Worm (Caenorhabditis elegans): ENCODE results near the gene srz-47.
A peak's percentile ranks its signal among the peaks of the same experiment; 100 is the strongest.

The srz-47 gene

ce11 chrV:17211989-17212731, 20.0 kb upstream of the srz-47 start, which contains the start of gene srh-236:
Gene srh-236 (minus strand): TSS chrV:17212039.
- TF ChIP-seq ama-1 (optimal IDR thresholded peaks at IDR 0.05) (no peak), ceh-9 (tag; optimal IDR thresholded peaks at IDR 0.05) (no peak), C08G9.2 (tag; optimal IDR thresholded peaks at IDR 0.05) (no peak), eyg-1 (tag; optimal IDR thresholded peaks at IDR 0.05) (no peak), pag-3 (tag; optimal IDR thresholded peaks at IDR 0.05; ENCODE audit: borderline replicate concordance) (peak; percentile 59)

ce11 chrV:17208045-17208444, 15.9 kb upstream of the srz-47 start, which contains the start of gene Y68A4A.13:
Gene Y68A4A.13 (minus strand): TSS chrV:17208145.
- TF ChIP-seq odd-2 (tag; optimal IDR thresholded peaks at IDR 0.05) = no peak
- no peak for TF ChIP-seq rnt-1 (tag; optimal IDR thresholded peaks at IDR 0.05)
- no peak for TF ChIP-seq nhr-232 (tag; optimal IDR thresholded peaks at IDR 0.05)
- TF ChIP-seq sox-2 (GFP tag; IDR thresholded peaks at IDR 0.05) = no peak
- TF ChIP-seq ceh-24 (tag; optimal IDR thresholded peaks at IDR 0.05) = no peak
- TF ChIP-seq elt-2 (tag; optimal IDR thresholded peaks at IDR 0.05) = no peak

- TF ChIP-seq nhr-232 (tag; optimal IDR thresholded peaks at IDR 0.05) (no peak), ceh-2 (tag; optimal IDR thresholded peaks at IDR 0.05) (no peak), unc-3 (GFP tag; conservative IDR thresholded peaks at IDR 0.05) (no peak), unc-3 (tag; optimal IDR thresholded peaks at IDR 0.05) (no peak)
Measured at ce11 chrV:17206469-17206868, 14.3 kb upstream of the srz-47 start.

- TF ChIP-seq ceh-30 (tag; optimal IDR thresholded peaks at IDR 0.05) (no peak), ceh-31 (tag; optimal IDR thresholded peaks at IDR 0.05) (no peak), pha-2 (tag; optimal IDR thresholded peaks at IDR 0.05) (no peak), ttx-3 (tag; optimal IDR thresholded peaks at IDR 0.05) (no peak), hlh-30 (tag; optimal IDR thresholded peaks at IDR 0.05; ENCODE audit: insufficient read depth) (no peak), ceh-14 (tag; optimal IDR thresholded peaks at IDR 0.05) (no peak), nhr-232 (tag; optimal IDR thresholded peaks at IDR 0.05) (no peak), pros-1 (tag; optimal IDR thresholded peaks at IDR 0.05) (no peak), tbx-2 (tag; optimal IDR thresholded peaks at IDR 0.05) (no peak)
Measured at ce11 chrV:17201847-17202246, 9.7 kb upstream of the srz-47 start, which contains the start of gene Y68A4A.10. Gene Y68A4A.10 (plus strand): TSS chrV:17202147.

- no peak for TF ChIP-seq sdc-2 (tag; optimal IDR thresholded peaks at IDR 0.05)
- no peak for TF ChIP-seq ceh-22 (tag; optimal IDR thresholded peaks at IDR 0.05)
- no peak for TF ChIP-seq madf-2 (tag; optimal IDR thresholded peaks at IDR 0.05)
- no peak for TF ChIP-seq rnt-1 (tag; optimal IDR thresholded peaks at IDR 0.05)
- TF ChIP-seq Y22D7AL.16 (tag; optimal IDR thresholded peaks at IDR 0.05) = no peak
- no peak for TF ChIP-seq nfya-1 (tag; optimal IDR thresholded peaks at IDR 0.05)
Measured at ce11 chrV:17198926-17199325, 6.8 kb upstream of the srz-47 start, which contains the start of gene srz-96. Gene srz-96 (plus strand): TSS chrV:17199226.

ce11 chrV:17190399-17190798, 1.7 kb downstream of the srz-47 start, which contains the start of gene str-199:
Gene str-199 (minus strand): TSS chrV:17190499.
- TF ChIP-seq pat-9 (tag; optimal IDR thresholded peaks at IDR 0.05) (no peak), ceh-2 (tag; optimal IDR thresholded peaks at IDR 0.05) (no peak), pag-3 (tag; optimal IDR thresholded peaks at IDR 0.05; ENCODE audit: borderline replicate concordance) (no peak), unc-55 (GFP tag; optimal IDR thresholded peaks at IDR 0.05) (no peak), dve-1 (tag; optimal IDR thresholded peaks at IDR 0.05) (no peak), sox-4 (tag; optimal IDR thresholded peaks at IDR 0.05) (no peak), ahr-1 (tag; optimal IDR thresholded peaks at IDR 0.05) (no peak), fax-1 (tag; optimal IDR thresholded peaks at IDR 0.05) (no peak), elt-4 (tag; optimal IDR thresholded peaks at IDR 0.05) (no peak), rnt-1 (tag; optimal IDR thresholded peaks at IDR 0.05) (no peak), eyg-1 (tag; optimal IDR thresholded peaks at IDR 0.05) (no peak), ceh-6 (GFP tag; optimal IDR thresholded peaks at IDR 0.05) (no peak), syd-9 (tag; optimal IDR thresholded peaks at IDR 0.05) (no peak), lin-11 (tag; optimal IDR thresholded peaks at IDR 0.05) (no peak), T23F11.4 (GFP tag; optimal IDR thresholded peaks at IDR 0.05) (no peak), mec-3 (tag; optimal IDR thresholded peaks at IDR 0.05; ENCODE audit: borderline replicate concordance) (no peak), hlh-15 (tag; optimal IDR thresholded peaks at IDR 0.05) (no peak)
